Worm (Caenorhabditis elegans): ENCODE measurements around the gene slc-17.8.

DNA sequence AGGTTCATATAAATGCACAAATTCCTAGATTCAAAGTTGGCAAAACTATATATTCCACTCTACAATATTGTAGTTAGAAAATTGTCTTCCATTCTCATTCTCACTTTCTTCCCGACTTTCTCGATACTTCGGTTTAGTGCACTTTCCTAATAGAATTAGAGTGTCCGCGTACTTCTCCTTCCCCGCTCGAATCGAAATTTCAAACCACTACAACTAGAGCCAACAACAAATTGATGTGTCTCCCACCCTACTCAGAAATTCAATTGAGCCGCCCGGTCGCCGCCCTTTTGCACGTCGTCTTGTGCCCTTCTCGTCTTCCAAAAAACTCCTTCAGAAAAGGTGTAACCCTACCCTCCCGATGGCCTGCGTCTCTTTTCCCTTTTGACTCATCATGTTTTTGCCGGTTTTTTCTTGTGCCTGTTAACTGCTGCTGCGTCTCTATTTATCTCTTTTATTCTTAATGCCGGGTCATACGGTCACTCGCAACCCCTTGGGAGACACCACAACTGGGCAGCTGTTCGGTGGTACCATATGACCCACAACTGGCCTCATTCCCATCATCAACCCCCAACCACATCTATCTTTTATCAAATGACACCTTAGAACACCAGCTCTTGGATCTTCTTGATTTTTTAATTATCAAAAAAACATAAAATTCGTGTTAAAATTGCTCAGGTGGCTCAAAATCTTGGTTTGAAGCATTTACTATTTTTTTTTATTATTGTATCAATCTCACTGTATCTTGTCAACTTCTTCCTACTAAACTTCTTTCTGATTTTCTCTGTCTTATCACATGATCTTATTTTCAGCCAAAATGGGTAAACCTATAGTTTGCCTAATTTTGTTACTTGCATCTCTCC, 49.0 kb upstream of the slc-17.8 start, which contains the start of gene tag-196:
- TF ChIP-seq unc-39 (tag; optimal IDR thresholded peaks at IDR 0.05) (no peak), ceh-43 (GFP tag; optimal IDR thresholded peaks at IDR 0.05) (no peak), nhr-237 (tag; optimal IDR thresholded peaks at IDR 0.05) (no peak), unc-62 (GFP tag; optimal IDR thresholded peaks at IDR 0.05) (peak; percentile 11), nhr-28 (tag; optimal IDR thresholded peaks at IDR 0.05) (no peak), elt-3 (tag; optimal IDR thresholded peaks at IDR 0.05) (no peak), tbx-8 (GFP tag; optimal IDR thresholded peaks at IDR 0.05) (no peak)
